Fruit fly (Drosophila melanogaster): ENCODE data around the gene CG5707.

dm6 chr3L:2142435-2142834 lies 49.6 kb downstream of the CG5707 start:
- TF ChIP-seq psq (optimal IDR thresholded peaks at IDR 0.05): no peak
- no peak for TF ChIP-seq Dll (optimal IDR thresholded peaks at IDR 0.05)
- TF ChIP-seq EcR (GFP tag; optimal IDR thresholded peaks at IDR 0.05): no peak
